Worm (Caenorhabditis elegans): ENCODE results near the gene tbx-41.
A peak's percentile ranks its signal among the peaks of the same experiment; 100 is the strongest.

Gene tbx-41

ce11 chrX:1897243-1897642 is 32.2 kb downstream of the tbx-41 start, which contains the start of gene B0294.1:
B0294.1 (minus strand) TSS chrX:1897343.
- TF ChIP-seq nhr-21 (tag; optimal IDR thresholded peaks at IDR 0.05) (no peak), dmd-4 (tag; optimal IDR thresholded peaks at IDR 0.05) (no peak), lsy-2 (tag; optimal IDR thresholded peaks at IDR 0.05) (no peak), ZK546.5 (tag; optimal IDR thresholded peaks at IDR 0.05) (no peak), nhr-6 (tag; optimal IDR thresholded peaks at IDR 0.05) (no peak), mab-5 (tag; optimal IDR thresholded peaks at IDR 0.05) (no peak), nhr-77 (tag; optimal IDR thresholded peaks at IDR 0.05) (no peak), peb-1 (tag; optimal IDR thresholded peaks at IDR 0.05) (no peak), unc-62 (GFP tag; optimal IDR thresholded peaks at IDR 0.05) (no peak), ceh-82 (tag; optimal IDR thresholded peaks at IDR 0.05) (no peak), mbf-1 (tag; optimal IDR thresholded peaks at IDR 0.05) (no peak), R02D3.7 (tag; optimal IDR thresholded peaks at IDR 0.05) (no peak), ztf-11 (tag; optimal IDR thresholded peaks at IDR 0.05) (no peak), lin-13 (GFP tag; optimal IDR thresholded peaks at IDR 0.05) (no peak), aly-2 (tag; optimal IDR thresholded peaks at IDR 0.05) (no peak), unc-39 (tag; optimal IDR thresholded peaks at IDR 0.05) (no peak)

- TF ChIP-seq ztf-11 (tag; optimal IDR thresholded peaks at IDR 0.05) = no peak
- no peak for TF ChIP-seq peb-1 (tag; optimal IDR thresholded peaks at IDR 0.05)
- no peak for TF ChIP-seq egl-27 (tag; optimal IDR thresholded peaks at IDR 0.05)
- no peak for TF ChIP-seq ceh-82 (tag; optimal IDR thresholded peaks at IDR 0.05)
- TF ChIP-seq sem-4 (tag; optimal IDR thresholded peaks at IDR 0.05) = no peak
- TF ChIP-seq nhr-21 (tag; optimal IDR thresholded peaks at IDR 0.05) = no peak
- no peak for TF ChIP-seq zag-1 (tag; optimal IDR thresholded peaks at IDR 0.05)
- no peak for TF ChIP-seq alr-1 (tag; optimal IDR thresholded peaks at IDR 0.05)
- TF ChIP-seq nhr-237 (tag; optimal IDR thresholded peaks at IDR 0.05) = no peak
- TF ChIP-seq sma-9 (GFP tag; optimal IDR thresholded peaks at IDR 0.05) = no peak
- TF ChIP-seq sma-9 (tag; optimal IDR thresholded peaks at IDR 0.05) = no peak
- TF ChIP-seq F13H6.1 (tag; optimal IDR thresholded peaks at IDR 0.05) = no peak
- TF ChIP-seq mdl-1 (tag; optimal IDR thresholded peaks at IDR 0.05) = no peak
- no peak for TF ChIP-seq C34F6.9 (tag; optimal IDR thresholded peaks at IDR 0.05)
- TF ChIP-seq lin-11 (tag; optimal IDR thresholded peaks at IDR 0.05) = no peak
- no peak for TF ChIP-seq lin-13 (GFP tag; optimal IDR thresholded peaks at IDR 0.05)
- no peak for TF ChIP-seq lin-39 (tag; optimal IDR thresholded peaks at IDR 0.05)
- TF ChIP-seq nhr-10 (tag; optimal IDR thresholded peaks at IDR 0.05) = no peak
Observed at ce11 chrX:1901480-1901879, 36.4 kb downstream of the tbx-41 start.

- TF ChIP-seq ceh-82 (tag; optimal IDR thresholded peaks at IDR 0.05) = no peak
- TF ChIP-seq sma-9 (GFP tag; optimal IDR thresholded peaks at IDR 0.05) = no peak
- no peak for TF ChIP-seq sma-9 (tag; optimal IDR thresholded peaks at IDR 0.05)
- no peak for TF ChIP-seq ztf-1 (GFP tag; conservative IDR thresholded peaks at IDR 0.05)
- no peak for TF ChIP-seq egl-27 (tag; optimal IDR thresholded peaks at IDR 0.05)
- TF ChIP-seq mab-5 (tag; optimal IDR thresholded peaks at IDR 0.05) = no peak
- no peak for TF ChIP-seq alr-1 (tag; optimal IDR thresholded peaks at IDR 0.05)
- TF ChIP-seq snpc-4 (tag; optimal IDR thresholded peaks at IDR 0.05) = no peak
- no peak for TF ChIP-seq ceh-16 (tag; optimal IDR thresholded peaks at IDR 0.05)
- no peak for TF ChIP-seq nhr-12 (tag; optimal IDR thresholded peaks at IDR 0.05)
- TF ChIP-seq ztf-11 (tag; optimal IDR thresholded peaks at IDR 0.05) = no peak
- TF ChIP-seq mbf-1 (tag; optimal IDR thresholded peaks at IDR 0.05) = no peak
- TF ChIP-seq sem-4 (tag; optimal IDR thresholded peaks at IDR 0.05) = no peak
- no peak for TF ChIP-seq aly-2 (tag; optimal IDR thresholded peaks at IDR 0.05)
- no peak for TF ChIP-seq nhr-129 (tag; optimal IDR thresholded peaks at IDR 0.05)
- no peak for TF ChIP-seq unc-39 (tag; optimal IDR thresholded peaks at IDR 0.05)
Observed at ce11 chrX:1907009-1907408, 42.0 kb downstream of the tbx-41 start.

ce11 chrX:1909353-1909752 is 44.3 kb downstream of the tbx-41 start:
- TF ChIP-seq Y55F3AM.14 (GFP tag; optimal IDR thresholded peaks at IDR 0.05) = peak; percentile 15
- TF ChIP-seq lin-13 (GFP tag; optimal IDR thresholded peaks at IDR 0.05) = no peak
- no peak for TF ChIP-seq nhr-11 (tag; optimal IDR thresholded peaks at IDR 0.05)
- TF ChIP-seq mab-5 (tag; optimal IDR thresholded peaks at IDR 0.05) = peak; percentile 89
- TF ChIP-seq gmeb-1 (tag; optimal IDR thresholded peaks at IDR 0.05) = peak; percentile 75
- TF ChIP-seq nhr-23 (tag; optimal IDR thresholded peaks at IDR 0.05) = no peak
- peak; percentile 82 for TF ChIP-seq nhr-237 (tag; optimal IDR thresholded peaks at IDR 0.05)
- no peak for TF ChIP-seq alr-1 (tag; optimal IDR thresholded peaks at IDR 0.05)
- no peak for TF ChIP-seq dmd-4 (tag; optimal IDR thresholded peaks at IDR 0.05)
- peak; percentile 85 for TF ChIP-seq ceh-82 (tag; optimal IDR thresholded peaks at IDR 0.05)
- TF ChIP-seq blmp-1 (tag; optimal IDR thresholded peaks at IDR 0.05; ENCODE audit: insufficient read depth) = peak; percentile 15
- TF ChIP-seq lsy-2 (tag; optimal IDR thresholded peaks at IDR 0.05) = peak in 1 of 2 experiments; percentile 91
- TF ChIP-seq unc-55 (GFP tag; optimal IDR thresholded peaks at IDR 0.05) = peak; percentile 92
- TF ChIP-seq nhr-25 (tag; optimal IDR thresholded peaks at IDR 0.05) = no peak
- peak; percentile 77 for TF ChIP-seq nhr-21 (tag; optimal IDR thresholded peaks at IDR 0.05)
- TF ChIP-seq F13H6.1 (tag; optimal IDR thresholded peaks at IDR 0.05) = peak; percentile 78
- no peak for TF ChIP-seq elt-3 (tag; optimal IDR thresholded peaks at IDR 0.05)
- TF ChIP-seq lin-39 (tag; optimal IDR thresholded peaks at IDR 0.05) = no peak
- peak; percentile 50 to 61 for TF ChIP-seq mdl-1 (tag; optimal IDR thresholded peaks at IDR 0.05)
- TF ChIP-seq nhr-129 (tag; optimal IDR thresholded peaks at IDR 0.05) = peak; percentile 82
- peak; percentile 83 for TF ChIP-seq sma-9 (GFP tag; optimal IDR thresholded peaks at IDR 0.05)
- TF ChIP-seq sma-9 (tag; optimal IDR thresholded peaks at IDR 0.05) = no peak
- peak; percentile 84 for TF ChIP-seq lin-11 (tag; optimal IDR thresholded peaks at IDR 0.05)
- TF ChIP-seq ZK546.5 (tag; optimal IDR thresholded peaks at IDR 0.05) = peak; percentile 4
- TF ChIP-seq aly-2 (tag; optimal IDR thresholded peaks at IDR 0.05) = no peak
- TF ChIP-seq crh-2 (tag; optimal IDR thresholded peaks at IDR 0.05) = peak; percentile 63
- no peak for TF ChIP-seq unc-39 (tag; optimal IDR thresholded peaks at IDR 0.05)
- TF ChIP-seq peb-1 (tag; optimal IDR thresholded peaks at IDR 0.05) = no peak
- TF ChIP-seq sem-4 (tag; optimal IDR thresholded peaks at IDR 0.05) = peak; percentile 55
- TF ChIP-seq nhr-6 (tag; optimal IDR thresholded peaks at IDR 0.05) = peak; percentile 39
- TF ChIP-seq nhr-77 (tag; optimal IDR thresholded peaks at IDR 0.05) = peak; percentile 72
- TF ChIP-seq elt-1 (tag; optimal IDR thresholded peaks at IDR 0.05) = no peak
- no peak for TF ChIP-seq ztf-11 (tag; optimal IDR thresholded peaks at IDR 0.05)
